Fruit fly (Drosophila melanogaster): Measurements from ENCODE around the gene CG13083.

The CG13083 gene

DNA sequence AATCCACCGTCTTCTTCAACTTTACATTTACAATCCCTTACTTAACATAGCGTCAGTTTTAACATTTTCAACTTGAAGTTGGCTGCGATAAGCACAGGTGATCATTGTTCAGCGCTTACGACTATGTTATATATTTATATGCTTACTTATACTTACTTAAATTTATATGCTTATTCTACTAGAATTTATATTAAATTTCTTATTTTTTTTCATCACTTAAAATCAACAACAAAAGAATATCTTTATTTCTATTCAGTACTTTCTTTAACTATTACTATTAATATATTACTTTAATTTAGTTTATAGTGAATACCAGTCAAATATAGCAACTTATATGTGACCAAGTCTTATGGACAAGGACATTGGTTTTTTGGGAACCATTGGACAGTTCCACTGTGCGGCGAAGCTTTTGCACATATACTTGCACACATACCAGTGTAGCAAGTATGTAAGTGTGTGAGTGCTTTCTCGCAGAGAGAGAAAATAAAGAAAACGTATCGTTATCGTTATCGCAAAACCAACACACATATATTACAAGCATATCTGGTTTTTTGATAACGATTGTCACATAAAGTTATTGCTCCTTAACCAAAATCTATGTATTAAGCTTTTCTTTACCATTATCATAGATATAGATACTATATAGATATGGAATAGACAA is 30.0 kb downstream of the CG13083 start, which contains the start of gene Hasp:
Gene Hasp (minus strand): TSS at position 51 of the 661 bp plus-strand sequence.
- TF ChIP-seq hb (GFP tag; IDR thresholded peaks at IDR 0.05; ENCODE audit: partially characterized antibody) (peak; percentile 89), nom (GFP tag; optimal IDR thresholded peaks at IDR 0.05) (no peak), bowl (GFP tag; IDR thresholded peaks at IDR 0.05) (no peak), NFAT (GFP tag; IDR thresholded peaks at IDR 0.05) (peak; percentile 39; the same call in 1 of the 2 replicates), sisA (GFP tag; IDR thresholded peaks at IDR 0.05) (peak; percentile 45), dmrt99B (tag; optimal IDR thresholded peaks at IDR 0.05) (no peak), CG17802 (tag; optimal IDR thresholded peaks at IDR 0.05) (no peak), cwo (GFP tag; optimal IDR thresholded peaks at IDR 0.05) (peak; percentile 29), Spps (tag; optimal IDR thresholded peaks at IDR 0.05) (peak; percentile 52), eyg (GFP tag; optimal IDR thresholded peaks at IDR 0.05) (no peak), Awh (GFP tag; IDR thresholded peaks at IDR 0.05) (no peak), CG18476 (GFP tag; optimal IDR thresholded peaks at IDR 0.05) (peak; percentile 42), pita (GFP tag; optimal IDR thresholded peaks at IDR 0.05) (no peak), tx (GFP tag; optimal IDR thresholded peaks at IDR 0.05) (no peak), ase (GFP tag; IDR thresholded peaks at IDR 0.05) (peak; percentile 40; the same call in 1 of the 3 replicates), CG4730 (GFP tag; IDR thresholded peaks at IDR 0.05) (no peak), yki (optimal IDR thresholded peaks at IDR 0.05) (no peak), CG12155 (GFP tag; optimal IDR thresholded peaks at IDR 0.05) (peak; percentile 14), CG1233 (GFP tag; optimal IDR thresholded peaks at IDR 0.05) (peak; percentile 29), CG12299 (tag; optimal IDR thresholded peaks at IDR 0.05) (no peak), ranshi (GFP tag; IDR thresholded peaks at IDR 0.05) (peak; percentile 33; the same call in 1 of the 2 replicates), schlank (tag; optimal IDR thresholded peaks at IDR 0.05) (no peak), fd64A (GFP tag; optimal IDR thresholded peaks at IDR 0.05) (no peak), NC2α (GFP tag; optimal IDR thresholded peaks at IDR 0.05) (no peak), gem (tag; optimal IDR thresholded peaks at IDR 0.05) (no peak), CG17829 (tag; optimal IDR thresholded peaks at IDR 0.05) (peak; percentile 62), CG2116 (GFP tag; optimal IDR thresholded peaks at IDR 0.05) (peak; percentile 72), fd3F (GFP tag; optimal IDR thresholded peaks at IDR 0.05) (no peak), Ada2b (GFP tag; IDR thresholded peaks at IDR 0.05) (0 out of 2 replicates have a peak, but pooled peaks have one; percentile 23), vvl (GFP tag; IDR thresholded peaks at IDR 0.05) (peak; percentile 83), Aef1 (GFP tag; IDR thresholded peaks at IDR 0.05) (0 out of 3 replicates have a peak, but pooled peaks have one; percentile 10), Nf-YC (tag; optimal IDR thresholded peaks at IDR 0.05) (peak; percentile 48), lilli (GFP tag; optimal IDR thresholded peaks at IDR 0.05) (peak; percentile 47), sima (GFP tag; optimal IDR thresholded peaks at IDR 0.05) (no peak), toy (GFP tag; IDR thresholded peaks at IDR 0.05) (no peak), gcm (GFP tag; optimal IDR thresholded peaks at IDR 0.05) (peak; percentile 59), CG8944 (GFP tag; optimal IDR thresholded peaks at IDR 0.05) (no peak), kay (GFP tag; optimal IDR thresholded peaks at IDR 0.05) (peak; percentile 12), B-H1 (GFP tag; IDR thresholded peaks at IDR 0.05) (no peak), CG17328 (GFP tag; IDR thresholded peaks at IDR 0.05) (peak; percentile 29; the same call in 1 of the 2 replicates), CG8478 (optimal IDR thresholded peaks at IDR 0.05) (no peak), Side (GFP tag; optimal IDR thresholded peaks at IDR 0.05) (no peak), Hmx (GFP tag; optimal IDR thresholded peaks at IDR 0.05) (no peak), crc (GFP tag; optimal IDR thresholded peaks at IDR 0.05) (no peak), CG1832 (GFP tag; optimal IDR thresholded peaks at IDR 0.05) (no peak), Hey (tag; optimal IDR thresholded peaks at IDR 0.05) (no peak), CG17912 (GFP tag; optimal IDR thresholded peaks at IDR 0.05) (no peak), Nf-YB (GFP tag; optimal IDR thresholded peaks at IDR 0.05) (peak; percentile 10), zen2 (GFP tag; IDR thresholded peaks at IDR 0.05; ENCODE audit: partially characterized antibody) (peak; percentile 91), CG11504 (tag; optimal IDR thresholded peaks at IDR 0.05) (peak; percentile 64), ATbp (GFP tag; optimal IDR thresholded peaks at IDR 0.05) (peak; percentile 44)

Data from whole organism, embryonic.